Worm (Caenorhabditis elegans): ENCODE results near the gene C24H10.4.

Gene C24H10.4

DNA sequence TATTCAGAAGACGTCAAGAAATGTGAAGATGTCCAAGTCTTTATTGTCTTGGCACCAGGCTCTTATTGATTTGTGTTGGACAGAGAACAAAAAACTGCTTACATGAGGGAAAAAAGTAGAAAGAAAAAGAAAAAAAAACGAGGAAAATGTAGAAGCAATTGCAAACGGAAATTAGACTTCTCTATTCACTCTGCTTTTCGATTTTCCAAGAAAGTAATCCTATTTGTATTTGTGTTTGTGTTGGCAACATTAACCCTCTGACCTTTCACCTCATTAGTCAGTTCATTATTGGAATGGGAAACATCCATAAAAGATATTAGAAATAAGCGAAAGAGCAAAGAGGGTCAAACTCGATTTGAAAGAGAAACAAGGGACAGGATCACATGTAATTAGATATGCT, 27.3 kb downstream of the C24H10.4 start:
- TF ChIP-seq unc-42 (tag; optimal IDR thresholded peaks at IDR 0.05) (peak; percentile 98), pqm-1 (tag; optimal IDR thresholded peaks at IDR 0.05) (no peak)

DNA sequence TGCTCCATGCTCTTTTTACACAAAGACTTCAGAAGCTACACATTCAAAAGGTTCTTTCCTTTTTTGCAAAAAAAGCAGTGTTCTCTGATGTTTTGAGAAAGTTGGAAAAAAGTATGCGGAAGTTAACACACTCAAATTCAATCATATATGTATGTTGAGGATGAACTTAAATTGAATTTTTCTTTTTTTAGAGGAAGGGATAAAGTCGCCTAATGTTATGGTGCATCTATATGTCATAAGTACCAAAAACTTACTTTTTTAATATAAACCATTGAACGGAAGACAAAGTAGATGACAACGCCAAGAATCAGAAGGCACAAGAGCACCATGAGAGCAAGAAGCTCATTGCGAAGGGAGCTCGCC, 30.5 kb downstream of the C24H10.4 start:
- TF ChIP-seq ceh-31 (tag; optimal IDR thresholded peaks at IDR 0.05) (no peak), ceh-9 (tag; optimal IDR thresholded peaks at IDR 0.05) (no peak)

DNA sequence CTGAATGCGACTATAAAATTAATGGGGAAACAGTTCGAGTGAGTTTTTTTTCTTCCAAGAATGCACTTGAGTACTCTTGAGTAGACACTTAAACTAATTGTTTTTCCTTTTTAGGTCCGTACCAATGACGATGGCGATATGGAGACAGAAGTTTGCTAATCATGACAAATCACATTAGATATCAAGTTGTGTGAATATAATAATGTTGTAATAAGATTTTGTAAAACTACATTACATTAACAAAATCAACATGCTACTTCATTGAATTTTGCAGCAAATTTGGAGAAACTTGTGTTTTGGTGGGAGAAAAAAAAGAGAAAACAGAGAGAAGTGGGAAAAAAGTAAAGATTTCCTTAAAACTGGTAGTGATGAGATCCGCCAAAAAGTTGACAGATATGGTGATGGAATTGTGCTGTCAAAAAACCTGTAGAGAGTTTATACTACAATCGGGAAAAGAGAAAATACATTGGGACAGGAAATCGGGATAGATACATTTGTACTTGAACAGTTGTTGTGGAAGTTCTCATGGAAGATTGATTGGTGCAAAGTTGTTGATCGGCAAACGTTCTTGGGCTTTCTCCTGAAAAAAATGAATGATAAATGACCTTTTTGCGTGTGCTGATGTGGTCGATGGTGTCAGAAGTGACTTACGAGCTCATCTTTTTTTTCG, 31.0 kb downstream of the C24H10.4 start:
- TF ChIP-seq sdc-2 (tag; optimal IDR thresholded peaks at IDR 0.05) (no peak), unc-42 (tag; optimal IDR thresholded peaks at IDR 0.05) (peak; percentile 36)

DNA sequence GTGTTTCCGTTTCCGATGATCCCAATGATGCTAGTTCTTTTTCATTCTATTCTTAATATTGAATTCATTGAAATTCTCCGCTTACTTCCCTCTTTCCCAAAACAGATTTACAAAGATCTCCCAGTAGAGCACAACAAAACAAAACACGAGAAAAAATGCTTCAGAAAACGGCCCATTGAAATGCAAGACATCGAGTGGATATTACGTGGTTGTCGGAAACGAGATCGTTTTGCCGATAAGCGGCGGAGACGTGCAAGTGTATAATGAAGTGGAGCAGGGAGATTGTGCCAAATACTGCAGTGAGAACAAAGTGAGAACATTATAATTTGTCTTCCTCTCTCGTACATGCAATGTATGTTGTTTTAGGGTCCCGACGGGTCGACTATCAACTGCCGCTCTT, 32.6 kb downstream of the C24H10.4 start:
- TF ChIP-seq sox-4 (tag; optimal IDR thresholded peaks at IDR 0.05), result no peak
- no peak for TF ChIP-seq odd-2 (tag; optimal IDR thresholded peaks at IDR 0.05)
- no peak for TF ChIP-seq ztf-16 (tag; optimal IDR thresholded peaks at IDR 0.05)
- no peak for TF ChIP-seq pax-1 (tag; optimal IDR thresholded peaks at IDR 0.05)
- TF ChIP-seq ceh-34 (tag; optimal IDR thresholded peaks at IDR 0.05), result no peak
- no peak for TF ChIP-seq nfya-1 (tag; optimal IDR thresholded peaks at IDR 0.05)

DNA sequence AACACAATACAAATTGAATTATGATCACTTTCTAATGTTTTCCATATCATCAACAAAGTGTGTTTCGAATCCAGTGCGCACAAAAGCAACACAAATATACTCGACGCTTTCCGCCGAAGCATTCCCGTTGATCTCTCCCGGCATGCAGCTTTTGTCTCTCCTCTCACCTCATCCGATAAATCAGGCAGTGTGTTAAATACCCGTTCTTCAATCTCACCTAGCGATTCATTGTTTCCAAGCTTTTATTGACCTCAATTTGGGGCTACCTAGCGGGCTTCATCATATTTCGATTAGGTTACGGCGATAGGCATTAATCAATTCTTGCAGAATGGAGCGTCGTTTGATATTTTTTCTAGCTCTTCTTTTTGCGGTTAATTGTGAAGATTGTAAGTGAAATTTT, 34.8 kb downstream of the C24H10.4 start, which contains the start of gene ZC449.1:
Gene ZC449.1 (plus strand): TSS at position 121 of the 400 bp plus-strand sequence.
- TF ChIP-seq ceh-19 (GFP tag; optimal IDR thresholded peaks at IDR 0.05), result no peak
- no peak for TF ChIP-seq npax-4 (tag; optimal IDR thresholded peaks at IDR 0.05)
- TF ChIP-seq hlh-15 (tag; optimal IDR thresholded peaks at IDR 0.05), result no peak
- TF ChIP-seq nhr-232 (tag; optimal IDR thresholded peaks at IDR 0.05), result no peak
- no peak for TF ChIP-seq fkh-10 (GFP tag; optimal IDR thresholded peaks at IDR 0.05)
- no peak for TF ChIP-seq ahr-1 (tag; optimal IDR thresholded peaks at IDR 0.05)
- TF ChIP-seq ceh-45 (GFP tag; IDR thresholded peaks at IDR 0.05), result no peak
- TF ChIP-seq ttx-3 (tag; optimal IDR thresholded peaks at IDR 0.05), result no peak
- TF ChIP-seq pqm-1 (tag; optimal IDR thresholded peaks at IDR 0.05), result no peak

DNA sequence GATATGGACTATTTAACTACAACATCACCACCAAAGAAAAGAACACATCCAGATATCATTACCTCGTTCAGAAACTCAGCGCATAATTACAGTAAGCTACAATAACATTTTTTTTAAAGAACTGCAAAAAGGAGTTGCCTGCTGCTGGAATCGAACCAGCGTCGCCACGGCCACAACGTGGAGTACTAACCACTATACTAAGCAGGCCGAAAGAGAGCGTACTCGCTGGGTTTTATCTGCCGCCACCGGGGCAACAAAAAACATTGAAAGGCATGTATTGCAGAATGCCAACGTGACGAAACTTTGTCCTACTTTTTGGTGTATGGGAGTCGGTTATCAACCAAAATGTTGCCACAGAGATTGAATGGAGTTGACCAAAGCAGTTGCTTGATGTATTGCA, 36.4 kb downstream of the C24H10.4 start:
- TF ChIP-seq C08G9.2 (tag; optimal IDR thresholded peaks at IDR 0.05) (peak; percentile 4), pqm-1 (tag; optimal IDR thresholded peaks at IDR 0.05) (no peak), fkh-6 (tag; optimal IDR thresholded peaks at IDR 0.05) (peak; percentile 4), pha-4 (tag; optimal IDR thresholded peaks at IDR 0.05) (no peak), Y22D7AL.16 (tag; optimal IDR thresholded peaks at IDR 0.05) (peak; percentile 44), odd-2 (tag; optimal IDR thresholded peaks at IDR 0.05) (no peak), hlh-15 (tag; optimal IDR thresholded peaks at IDR 0.05) (peak; percentile 40), npax-4 (tag; optimal IDR thresholded peaks at IDR 0.05) (no peak), ceh-48 (tag; optimal IDR thresholded peaks at IDR 0.05) (no peak), sox-4 (tag; optimal IDR thresholded peaks at IDR 0.05) (peak; percentile 49), ets-4 (tag; optimal IDR thresholded peaks at IDR 0.05) (no peak), K09A11.1 (tag; optimal IDR thresholded peaks at IDR 0.05; ENCODE audit: insufficient read depth) (no peak), nhr-11 (tag; optimal IDR thresholded peaks at IDR 0.05) (no peak), unc-86 (tag; optimal IDR thresholded peaks at IDR 0.05) (no peak), nfya-1 (tag; optimal IDR thresholded peaks at IDR 0.05) (no peak), tbx-7 (tag; optimal IDR thresholded peaks at IDR 0.05) (no peak), ceh-30 (tag; optimal IDR thresholded peaks at IDR 0.05) (no peak), ceh-6 (GFP tag; optimal IDR thresholded peaks at IDR 0.05) (peak; percentile 60), pax-1 (tag; optimal IDR thresholded peaks at IDR 0.05) (no peak), ceh-45 (GFP tag; IDR thresholded peaks at IDR 0.05) (0 out of 2 replicates have a peak, but pooled peaks have one; percentile 13), pros-1 (tag; optimal IDR thresholded peaks at IDR 0.05) (no peak), ceh-22 (tag; optimal IDR thresholded peaks at IDR 0.05) (no peak), syd-9 (tag; optimal IDR thresholded peaks at IDR 0.05) (no peak), ref-2 (tag; optimal IDR thresholded peaks at IDR 0.05) (peak; percentile 36), ahr-1 (tag; optimal IDR thresholded peaks at IDR 0.05) (no peak), ztf-16 (tag; optimal IDR thresholded peaks at IDR 0.05) (peak; percentile 21), mec-3 (tag; optimal IDR thresholded peaks at IDR 0.05; ENCODE audit: borderline replicate concordance) (no peak), rnt-1 (tag; optimal IDR thresholded peaks at IDR 0.05) (no peak), ceh-19 (GFP tag; optimal IDR thresholded peaks at IDR 0.05) (peak; percentile 30), fax-1 (tag; optimal IDR thresholded peaks at IDR 0.05) (peak; percentile 6), ceh-31 (tag; optimal IDR thresholded peaks at IDR 0.05) (peak; percentile 3), dmd-4 (tag; optimal IDR thresholded peaks at IDR 0.05; ENCODE audit: borderline replicate concordance) (no peak), gmeb-2 (tag; optimal IDR thresholded peaks at IDR 0.05) (peak; percentile 27)

Data from whole organism, late embryonic.